Worm (Caenorhabditis elegans) whole organism, young adult: ENCODE data around the gene nep-9.

ENCODE experiments used
- B0336.3 ChIP-seq: fragments of 200-800 bp; sonication (Bioruptor generic); IDR thresholded peaks from 2 replicates; pipeline ENCODE4 v1.3.6; 2022; ENCODE audit warnings: missing genetic modification characterization, missing compliant biosample characterization
- C17E4.6 ChIP-seq: fragments of 200-800 bp; sonication (Bioruptor generic); IDR thresholded peaks from 2 replicates; pipeline ENCODE4 v1.3.6; 2022; ENCODE audit warnings: missing genetic modification reagents, missing genetic modification characterization, missing compliant biosample characterization
- D2030.7 ChIP-seq: fragments of 200-800 bp; sonication (Bioruptor generic); IDR thresholded peaks from 2 replicates; pipeline ENCODE4 v1.3.6; 2022; ENCODE audit warnings: missing genetic modification reagents, missing genetic modification characterization, missing compliant biosample characterization
- F23B12.7 ChIP-seq: sonication (generic microtip); optimal IDR thresholded peaks from 2 replicates; lab custom pipeline; 2017; ENCODE audit warnings: missing genetic modification characterization, mild to moderate bottlenecking, missing compliant biosample characterization, antibody characterized with exemption, moderate library complexity; ENCODE audit not compliant: insufficient read depth
- K12H6.12 ChIP-seq: fragments of 200-800 bp; sonication (Bioruptor generic); optimal IDR thresholded peaks from 2 replicates; lab custom pipeline; 2018; ENCODE audit warnings: mild to moderate bottlenecking, missing genetic modification characterization, missing compliant biosample characterization
- T07F8.4 ChIP-seq: sonication (generic microtip); optimal IDR thresholded peaks from 2 replicates; lab custom pipeline; 2016; ENCODE audit warnings: mild to moderate bottlenecking, missing genetic modification characterization, moderate library complexity, missing compliant biosample characterization
- Y53G8AR.9 ChIP-seq: fragments of 200-800 bp; sonication (Bioruptor generic); conservative IDR thresholded peaks from 2 replicates; pipeline ENCODE4 v1.3.6; 2022; ENCODE audit warnings: missing genetic modification reagents, missing genetic modification characterization, missing compliant biosample characterization
- Y56A3A.18 ChIP-seq: fragments of 200-800 bp; sonication (Bioruptor generic); IDR thresholded peaks from 2 replicates; pipeline ENCODE4 v1.3.6; 2022; ENCODE audit warnings: missing genetic modification reagents, missing genetic modification characterization, missing compliant biosample characterization
- Y95B8A.8 ChIP-seq: fragments of 200-800 bp; sonication (Bioruptor generic); IDR thresholded peaks from 2 replicates; pipeline ENCODE4 v1.3.6; 2022; ENCODE audit warnings: missing genetic modification reagents, missing genetic modification characterization, missing compliant biosample characterization
- attf-6 ChIP-seq: fragments of 200-800 bp; sonication (Bioruptor generic); IDR thresholded peaks from 2 replicates; pipeline ENCODE4 v1.3.6; 2022; ENCODE audit warnings: missing genetic modification reagents, missing genetic modification characterization, missing compliant biosample characterization
- ceh-91 ChIP-seq: fragments of 200-800 bp; sonication (Bioruptor generic); IDR thresholded peaks from 2 replicates; pipeline ENCODE4 v1.3.6; 2022; ENCODE audit warnings: missing genetic modification reagents, missing genetic modification characterization, missing compliant biosample characterization
- egrh-3 ChIP-seq: fragments of 200-800 bp; sonication (Bioruptor generic); IDR thresholded peaks from 2 replicates; pipeline ENCODE4 v1.3.6; 2022; ENCODE audit warnings: missing genetic modification reagents, missing genetic modification characterization, missing compliant biosample characterization
- him-1 ChIP-seq: sonication (generic microtip); optimal IDR thresholded peaks from 2 replicates; lab custom pipeline; 2016; ENCODE audit warnings: missing genotype, missing genetic modification reagents, missing genetic modification characterization, missing compliant biosample characterization
- hmg-1.2 ChIP-seq: fragments of 200-800 bp; sonication (Bioruptor generic); IDR thresholded peaks from 2 replicates; pipeline ENCODE4 v1.3.6; 2022; ENCODE audit warnings: missing genetic modification reagents, missing genetic modification characterization, missing compliant biosample characterization
- hmg-20 ChIP-seq: fragments of 200-800 bp; sonication (Bioruptor generic); IDR thresholded peaks from 2 replicates; pipeline ENCODE4 v1.3.6; 2022; ENCODE audit warnings: missing genetic modification reagents, missing genetic modification characterization, missing compliant biosample characterization
- let-526 ChIP-seq: fragments of 200-800 bp; sonication (Bioruptor generic); IDR thresholded peaks from 2 replicates; pipeline ENCODE4 v1.3.6; 2022; ENCODE audit warnings: missing genetic modification reagents, missing genetic modification characterization, missing compliant biosample characterization
- lin-35 ChIP-seq, 3 experiments: fragments of 150-350 bp in 2 of 3; sonication (generic microtip) in 1 of 3; optimal IDR thresholded peaks; 2 replicates each; lab custom pipeline; 2014 to 2018; ENCODE audit warnings: missing biosample characterization in 3 of 3, missing genetic modification characterization in 3 of 3, missing genetic modification reagents in 3 of 3
- lin-40 ChIP-seq: sonication (generic microtip); optimal IDR thresholded peaks from 2 replicates; lab custom pipeline; 2016; ENCODE audit warnings: missing genetic modification characterization, mild to moderate bottlenecking, missing compliant biosample characterization, missing genotype, missing genetic modification reagents
- lsl-1 ChIP-seq: fragments of 200-800 bp; sonication (Bioruptor generic); optimal IDR thresholded peaks from 2 replicates; lab custom pipeline; 2018; ENCODE audit warnings: mild to moderate bottlenecking, missing genetic modification characterization, moderate library complexity, missing compliant biosample characterization
- madf-10 ChIP-seq: sonication (generic microtip); optimal IDR thresholded peaks from 2 replicates; lab custom pipeline; 2016; ENCODE audit warnings: mild to moderate bottlenecking, missing genetic modification characterization, missing compliant biosample characterization
- madf-6 ChIP-seq: fragments of 200-800 bp; sonication (Bioruptor generic); IDR thresholded peaks from 2 replicates; pipeline ENCODE4 v1.3.6; 2022; ENCODE audit warnings: missing genetic modification reagents, missing genetic modification characterization, missing compliant biosample characterization
- nhr-120 ChIP-seq: fragments of 200-800 bp; sonication (Bioruptor generic); IDR thresholded peaks from 2 replicates; pipeline ENCODE4 v1.3.6; 2022; ENCODE audit warnings: missing genetic modification characterization, missing compliant biosample characterization
- nhr-90 ChIP-seq: sonication (generic microtip); optimal IDR thresholded peaks from 2 replicates; lab custom pipeline; 2016; ENCODE audit warnings: missing genotype, mild to moderate bottlenecking, missing genetic modification characterization, missing compliant biosample characterization
- rpc-1 ChIP-seq, 2 experiments: fragments of 150-350 bp in 1 of 2; sonication (generic microtip) in 1 of 2; optimal IDR thresholded peaks; 2 replicates each; lab custom pipeline; 2014 to 2018; ENCODE audit warnings: missing biosample characterization in 1 of 2, missing genetic modification characterization in 1 of 2, missing genetic modification reagents in 1 of 2, missing genotype in 1 of 2
- tbp1 ChIP-seq: fragments of 200-800 bp; sonication (Bioruptor generic); optimal IDR thresholded peaks from 2 replicates; lab custom pipeline; 2018; ENCODE audit warnings: mild to moderate bottlenecking, missing genetic modification characterization, missing compliant biosample characterization
- unc-130 ChIP-seq: sonication (generic microtip); optimal IDR thresholded peaks from 2 replicates; lab custom pipeline; 2016; ENCODE audit warnings: missing genetic modification reagents, missing genetic modification characterization, missing compliant biosample characterization
- unc-62 ChIP-seq: fragments of 150-350 bp; optimal IDR thresholded peaks from 2 replicates; lab custom pipeline; 2014; ENCODE audit warnings: missing biosample characterization, missing genetic modification reagents, missing genetic modification characterization
- zfh-2 ChIP-seq: fragments of 200-800 bp; sonication (Bioruptor generic); conservative IDR thresholded peaks from 2 replicates; pipeline ENCODE4 v1.3.6; 2022; ENCODE audit warnings: missing genetic modification reagents, missing genetic modification characterization, missing compliant biosample characterization
- zim-3 ChIP-seq: sonication (generic microtip); optimal IDR thresholded peaks from 2 replicates; lab custom pipeline; 2017; ENCODE audit warnings: mild to moderate bottlenecking, missing genetic modification characterization, moderate library complexity, missing compliant biosample characterization
- ztf-25 ChIP-seq: fragments of 200-800 bp; sonication (Bioruptor generic); IDR thresholded peaks from 2 replicates; pipeline ENCODE4 v1.3.6; 2022; ENCODE audit warnings: missing genetic modification reagents, missing genetic modification characterization, missing compliant biosample characterization
- ztf-26 ChIP-seq: sonication (generic microtip); optimal IDR thresholded peaks from 2 replicates; lab custom pipeline; 2017; ENCODE audit warnings: missing genetic modification characterization, missing compliant biosample characterization

Gene nep-9

DNA sequence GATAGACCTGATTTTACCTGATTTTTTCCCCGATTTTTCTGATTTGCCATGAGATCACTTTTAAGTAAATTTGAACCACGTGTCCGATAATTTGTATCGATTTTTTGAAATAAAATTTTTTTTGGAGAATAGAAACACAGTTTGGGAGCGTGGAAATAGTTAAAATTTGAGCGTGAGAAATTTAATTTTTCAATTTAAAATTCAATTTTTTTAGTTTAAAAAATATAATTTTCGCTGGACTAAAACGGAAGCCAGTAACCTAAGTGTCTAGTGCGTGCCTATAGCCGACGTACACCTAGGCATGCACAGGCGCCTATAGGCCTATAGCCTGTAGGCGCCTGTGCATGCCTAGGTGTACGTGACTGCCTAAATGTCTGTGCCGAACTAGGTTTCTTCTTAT, at the start of gene nep-9:
nep-9 (minus strand) TSS at position 101 of the 400 bp plus-strand sequence.
- TF ChIP-seq tbp1 (no peak), rpc-1 (optimal IDR thresholded peaks at IDR 0.05; lab: Kevin White, UChicago) (no peak), rpc-1 (tag; optimal IDR thresholded peaks at IDR 0.05; lab: Kevin White, UChicago) (no peak), madf-10 (tag; lab: Kevin White, UChicago) (no peak), B0336.3 (GFP tag; lab: Robert Waterston, UW) (no peak), unc-130 (no peak), K12H6.12 (tag; lab: Kevin White, UChicago) (no peak), lin-40 (no peak), ztf-26 (tag; lab: Kevin White, UChicago) (no peak), hmg-1.2 (GFP tag; lab: Robert Waterston, UW) (no peak), egrh-3 (GFP tag; lab: Robert Waterston, UW) (no peak), nhr-90 (tag; lab: Kevin White, UChicago) (no peak), F23B12.7 (tag; lab: Kevin White, UChicago) (no peak), ceh-91 (GFP tag; lab: Robert Waterston, UW) (no peak), zfh-2 (GFP tag; lab: Robert Waterston, UW) (no peak), nhr-120 (no peak), hmg-20 (no peak)

DNA sequence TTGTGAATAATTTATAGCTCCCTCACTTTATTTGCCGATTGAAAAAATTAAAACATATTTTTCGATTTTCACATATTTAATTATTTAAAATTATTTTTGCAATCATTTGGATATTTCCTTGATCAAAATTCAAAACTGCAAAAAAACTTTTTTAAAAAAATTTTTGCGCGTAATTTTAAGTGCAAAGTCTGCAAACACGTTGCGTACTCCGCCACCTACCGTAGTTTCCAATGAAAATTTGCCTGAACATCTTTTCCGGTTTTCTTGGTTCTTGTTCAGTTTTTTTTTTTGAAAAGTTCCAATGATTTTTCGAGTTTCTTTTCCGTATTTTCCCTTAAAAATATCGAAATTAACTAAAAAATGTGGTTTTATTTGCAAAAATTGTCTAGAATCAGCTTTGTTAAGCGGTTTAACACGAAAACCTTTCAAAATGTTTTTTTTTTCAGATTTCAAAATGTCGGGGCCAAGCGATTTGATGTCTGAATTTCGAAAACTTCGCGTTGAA, 49.7 kb upstream of the nep-9 start, which contains the start of gene C16C8.25:
C16C8.25 (plus strand) TSS at position 455 of the 505 bp plus-strand sequence.
- TF ChIP-seq Y53G8AR.9 (GFP tag; lab: Robert Waterston, UW) = no peak
- no peak for TF ChIP-seq Y95B8A.8 (GFP tag; lab: Robert Waterston, UW)
- TF ChIP-seq C17E4.6 (GFP tag; lab: Robert Waterston, UW) = no peak
- TF ChIP-seq lsl-1 (GFP tag; lab: Kevin White, UChicago) = peak; percentile 72
- TF ChIP-seq D2030.7 (GFP tag; lab: Robert Waterston, UW) = 0 out of 2 replicates have a peak, but pooled peaks have one; percentile 33
- TF ChIP-seq zim-3 (tag; lab: Kevin White, UChicago) = no peak
- TF ChIP-seq him-1 (tag; lab: Kevin White, UChicago) = no peak
- no peak for TF ChIP-seq T07F8.4
- TF ChIP-seq Y56A3A.18 (GFP tag; lab: Robert Waterston, UW) = no peak
- TF ChIP-seq attf-6 (GFP tag; lab: Robert Waterston, UW) = no peak
- peak; percentile 60; the same call in 1 of the 2 replicates for TF ChIP-seq madf-6

- TF ChIP-seq lin-35 (GFP tag; optimal IDR thresholded peaks at IDR 0.05; lab: Kevin White, UChicago) = no peak
Measured at ce11 chrII:3447906-3448305, 48.8 kb upstream of the nep-9 start, which contains the start of gene C16C8.21. Gene C16C8.21, plus strand, starts transcription at chrII:3448206.

DNA sequence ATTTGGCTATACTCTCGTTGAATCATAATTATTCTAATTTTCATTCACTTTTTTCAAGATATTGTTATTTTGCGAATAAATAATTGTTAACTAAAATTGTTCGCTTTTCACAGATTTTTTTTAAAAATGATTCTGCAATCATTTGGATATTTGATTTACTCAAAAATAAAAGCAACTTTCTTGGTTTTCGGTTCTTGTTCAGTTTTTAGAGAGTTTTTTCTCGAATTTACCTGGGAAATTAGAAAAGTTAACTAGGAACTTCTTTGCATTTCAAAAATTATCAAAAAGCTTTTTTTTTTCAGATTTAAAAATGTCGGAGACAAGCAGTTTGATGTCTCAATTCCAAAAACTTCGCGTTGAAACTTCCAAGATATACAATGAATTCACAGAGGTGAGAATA, 47.5 kb upstream of the nep-9 start, which contains the start of the genes C16C8.20 and gldi-6:
C16C8.20 (plus strand) TSS at position 301 of the 400 bp plus-strand sequence.
gldi-6 (plus strand) TSS at position 301 of the 400 bp plus-strand sequence.
- TF ChIP-seq let-526 (GFP tag; lab: Robert Waterston, UW) = no peak
- no peak for TF ChIP-seq ztf-25
- no peak for TF ChIP-seq ceh-91 (GFP tag; lab: Robert Waterston, UW)
- no peak for TF ChIP-seq attf-6 (GFP tag; lab: Robert Waterston, UW)
- TF ChIP-seq Y53G8AR.9 (GFP tag; lab: Robert Waterston, UW) = no peak
- no peak for TF ChIP-seq B0336.3 (GFP tag; lab: Robert Waterston, UW)
- no peak for TF ChIP-seq unc-62 (GFP tag; lab: Kevin White, UChicago)
